Worm (Caenorhabditis elegans) whole organism, L1 larva: ENCODE results near the gene sco-1.

ENCODE experiments used
- egl-27 ChIP-seq, 2 experiments: fragments of 150-350 bp in 1 of 2; sonication (generic microtip); optimal IDR thresholded peaks; 3 replicates each; lab custom pipeline; 2017 to 2018; ENCODE audit warnings: missing biosample characterization in 2 of 2, missing genetic modification characterization in 2 of 2, missing genetic modification reagents in 2 of 2
- elt-3 ChIP-seq, 6 experiments: fragments of 150-350 bp in 1 of 6; sonication (generic microtip); optimal IDR thresholded peaks; 2 replicates each; lab custom pipeline; 2017 to 2018; ENCODE audit warnings: missing biosample characterization in 6 of 6, missing genetic modification characterization in 6 of 6, inconsistent platforms in 1 of 6
- irx-1 ChIP-seq: sonication (generic microtip); optimal IDR thresholded peaks from 2 replicates; lab custom pipeline; 2016; ENCODE audit warnings: missing genetic modification characterization, missing compliant biosample characterization
- pqm-1 ChIP-seq: sonication (generic microtip); optimal IDR thresholded peaks from 3 replicates; lab custom pipeline; 2017; ENCODE audit warnings: missing biosample characterization, missing genetic modification characterization
- rnt-1 ChIP-seq: sonication (generic microtip); optimal IDR thresholded peaks from 2 replicates; lab custom pipeline; 2016; ENCODE audit warnings: mild to moderate bottlenecking, missing genetic modification characterization, moderate library complexity, missing compliant biosample characterization
- snpc-4 ChIP-seq: fragments of 150-350 bp; optimal IDR thresholded peaks from 2 replicates; lab custom pipeline; 2014; ENCODE audit warnings: missing biosample characterization, missing genetic modification characterization
- unc-130 ChIP-seq: fragments of 150-350 bp; optimal IDR thresholded peaks from 2 replicates; lab custom pipeline; 2017; ENCODE audit warnings: missing biosample characterization, missing genetic modification characterization, inconsistent platforms

ce11 chrII:4267711-4268110 is 31.7 kb upstream of the sco-1 start:
- TF ChIP-seq unc-130, result no peak
- TF ChIP-seq pqm-1, result no peak
- TF ChIP-seq elt-3 (tag; optimal IDR thresholded peaks at IDR 0.05; lab: Kevin White, UChicago), result no peak
- TF ChIP-seq egl-27 (tag; optimal IDR thresholded peaks at IDR 0.05; lab: Kevin White, UChicago), result no peak
- TF ChIP-seq snpc-4 (tag; lab: Kevin White, UChicago), result no peak
- no peak for TF ChIP-seq irx-1
- TF ChIP-seq rnt-1 (tag; lab: Kevin White, UChicago), result no peak
